Worm (Caenorhabditis elegans) whole organism, L2 larva: ENCODE measurements around the gene tat-1.

Experiments used
- ceh-82 ChIP-seq: fragments of 150-350 bp; optimal IDR thresholded peaks from 2 replicates; lab custom pipeline; 2014; ENCODE audit warnings: missing biosample characterization, missing genetic modification characterization
- fos-1 ChIP-seq: fragments of 150-350 bp; optimal IDR thresholded peaks from 2 replicates; lab custom pipeline; 2014; ENCODE audit warnings: missing biosample characterization, missing genetic modification characterization
- lin-11 ChIP-seq: fragments of 150-350 bp; sonication (generic microtip); optimal IDR thresholded peaks from 2 replicates; lab custom pipeline; 2014; ENCODE audit warnings: missing biosample characterization, missing genetic modification characterization, inconsistent platforms, mixed read lengths
- nhr-12 ChIP-seq: fragments of 150-350 bp; optimal IDR thresholded peaks from 2 replicates; lab custom pipeline; 2014; ENCODE audit warnings: missing biosample characterization, missing genetic modification characterization
- nhr-237 ChIP-seq: fragments of 150-350 bp; optimal IDR thresholded peaks from 2 replicates; lab custom pipeline; 2014; ENCODE audit warnings: missing biosample characterization, missing genetic modification characterization
- unc-55 ChIP-seq: fragments of 150-350 bp; sonication (generic microtip); optimal IDR thresholded peaks from 3 replicates; lab custom pipeline; 2014; ENCODE audit warnings: missing biosample characterization, missing genetic modification reagents, missing genetic modification characterization
- zag-1 ChIP-seq: fragments of 150-350 bp; optimal IDR thresholded peaks from 2 replicates; lab custom pipeline; 2014; ENCODE audit warnings: missing biosample characterization, missing genetic modification characterization

DNA sequence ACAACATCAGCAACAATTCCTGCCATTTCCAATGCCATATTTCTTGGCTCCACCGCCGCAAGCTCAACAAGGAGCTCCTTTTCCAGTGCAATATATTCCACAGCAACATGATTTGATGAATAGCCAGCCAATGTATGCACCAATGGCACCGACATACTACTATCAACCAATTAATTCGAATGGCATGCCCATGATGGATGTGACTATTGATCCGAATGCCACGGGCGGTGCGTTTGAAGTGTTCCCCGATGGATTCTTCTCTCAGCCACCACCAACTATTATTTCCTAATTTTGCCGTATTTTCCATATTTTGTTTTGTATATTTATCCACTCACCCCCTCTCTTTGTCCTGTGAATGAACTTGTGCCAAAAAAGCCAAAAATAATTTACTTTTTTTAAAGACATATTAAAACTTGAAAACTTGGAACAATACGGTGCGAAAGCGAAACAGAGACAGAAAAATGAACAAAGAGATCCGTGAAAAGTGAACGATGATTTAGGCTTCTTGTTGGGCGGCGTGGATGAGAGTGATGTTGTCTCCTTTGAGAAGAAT is 7.4 kb upstream of the tat-1 start:
- no peak for TF ChIP-seq unc-55 (GFP tag; lab: Kevin White, UChicago)
- no peak for TF ChIP-seq nhr-237
- no peak for TF ChIP-seq nhr-12 (tag; lab: Kevin White, UChicago)
- no peak for TF ChIP-seq lin-11 (tag; lab: Kevin White, UChicago)
- no peak for TF ChIP-seq ceh-82 (tag; lab: Kevin White, UChicago)
- no peak for TF ChIP-seq zag-1 (tag; lab: Kevin White, UChicago)
- TF ChIP-seq fos-1: no peak
